Fruit fly (Drosophila melanogaster) whole organism, embryonic: ENCODE measurements around the gene Atat.

Experiments
- Awh ChIP-seq: fragments of 200-800 bp; sonication (Bioruptor generic); IDR thresholded peaks from 2 replicates; pipeline ENCODE4, ENCODE4 v1.3.6; 2022; ENCODE audit warnings: missing biosample characterization, missing genetic modification characterization
- BtbVII ChIP-seq: fragments of 200-800 bp; sonication (Bioruptor generic); optimal IDR thresholded peaks from 3 replicates; lab custom pipeline; 2017; ENCODE audit warnings: missing biosample characterization, mild to moderate bottlenecking, missing genetic modification characterization
- CG10274 ChIP-seq: fragments of 200-800 bp; sonication (Bioruptor generic); optimal IDR thresholded peaks from 3 replicates; lab custom pipeline; 2017; ENCODE audit warnings: missing biosample characterization, mild to moderate bottlenecking, missing genetic modification characterization
- CG11456 ChIP-seq: fragments of 200-800 bp; sonication (Bioruptor generic); IDR thresholded peaks from 3 replicates; pipeline ENCODE4 v1.3.6; 2022; ENCODE audit warnings: missing biosample characterization, missing genetic modification characterization
- CG11504 ChIP-seq: fragments of 200-800 bp; sonication (Bioruptor generic); optimal IDR thresholded peaks from 3 replicates; lab custom pipeline; 2019; ENCODE audit warnings: missing biosample characterization, mild to moderate bottlenecking, missing genetic modification characterization, moderate library complexity
- CG13296 ChIP-seq: fragments of 200-800 bp; sonication (Bioruptor generic); optimal IDR thresholded peaks from 3 replicates; lab custom pipeline; 2018; ENCODE audit warnings: missing biosample characterization, mild to moderate bottlenecking, missing genetic modification characterization
- CG13775 ChIP-seq: fragments of 200-800 bp; sonication (Bioruptor generic); optimal IDR thresholded peaks from 3 replicates; lab custom pipeline; 2017; ENCODE audit warnings: missing biosample characterization, mild to moderate bottlenecking, missing genetic modification characterization
- CG14014 ChIP-seq: fragments of 200-800 bp; sonication (Bioruptor generic); IDR thresholded peaks from 2 replicates; pipeline ENCODE4 v1.3.6; 2022; ENCODE audit warnings: missing biosample characterization, missing genetic modification characterization
- CG15269 ChIP-seq: fragments of 200-800 bp; sonication (Bioruptor generic); optimal IDR thresholded peaks from 2 replicates; lab custom pipeline; 2018; ENCODE audit warnings: missing biosample characterization, mild to moderate bottlenecking, missing genetic modification characterization, moderate library complexity
- CG15696 ChIP-seq: fragments of 200-800 bp; sonication (Bioruptor generic); optimal IDR thresholded peaks from 2 replicates; lab custom pipeline; 2019; ENCODE audit warnings: missing biosample characterization, mild to moderate bottlenecking, missing genetic modification characterization, moderate library complexity
- CG18599 ChIP-seq: fragments of 200-800 bp; sonication (Bioruptor generic); optimal IDR thresholded peaks from 3 replicates; lab custom pipeline; 2017; ENCODE audit warnings: missing biosample characterization, missing genetic modification characterization, mild to moderate bottlenecking, moderate library complexity, missing genetic modification reagents
- CG32532 ChIP-seq: fragments of 200-800 bp; sonication (Bioruptor generic); IDR thresholded peaks from 2 replicates; pipeline ENCODE4 v1.3.6; 2022; ENCODE audit warnings: missing biosample characterization, missing genetic modification characterization
- CG4424 ChIP-seq: fragments of 200-800 bp; sonication (Bioruptor generic); optimal IDR thresholded peaks from 3 replicates; lab custom pipeline; 2016; ENCODE audit warnings: missing biosample characterization, missing genetic modification characterization
- CG7372 ChIP-seq: fragments of 200-800 bp; sonication (Bioruptor generic); IDR thresholded peaks from 2 replicates; pipeline ENCODE4 v1.3.6; 2022; ENCODE audit warnings: missing biosample characterization, missing genetic modification characterization
- CG7839 ChIP-seq: fragments of 200-800 bp; sonication (Bioruptor generic); optimal IDR thresholded peaks from 3 replicates; lab custom pipeline; 2018; ENCODE audit warnings: missing biosample characterization, mild to moderate bottlenecking, missing genetic modification characterization, moderate library complexity
- CG9817 ChIP-seq: fragments of 200-800 bp; sonication (Bioruptor generic); optimal IDR thresholded peaks from 2 replicates; lab custom pipeline; 2018; ENCODE audit warnings: missing biosample characterization, mild to moderate bottlenecking, missing genetic modification characterization, moderate library complexity
- CG9876 ChIP-seq: fragments of 200-800 bp; sonication (Bioruptor generic); optimal IDR thresholded peaks from 2 replicates; lab custom pipeline; 2016; ENCODE audit warnings: missing biosample characterization, missing genetic modification characterization
- CG9932 ChIP-seq: fragments of 200-800 bp; sonication (Bioruptor generic); IDR thresholded peaks from 2 replicates; pipeline ENCODE4 v1.3.6; 2022; ENCODE audit warnings: missing biosample characterization, missing genetic modification characterization
- D ChIP-seq, 2 experiments: fragments of 200-800 bp in 1 of 2; fragments of >200 bp in 1 of 2; sonication (Bioruptor generic) in 1 of 2; optimal IDR thresholded peaks; 2 replicates in 1 of 2; 3 replicates in 1 of 2; lab custom pipeline; 2017; ENCODE audit warnings: mild to moderate bottlenecking in 1 of 2, missing biosample characterization in 1 of 2, missing genetic modification characterization in 1 of 2, missing genetic modification reagents in 1 of 2
- E2f1 ChIP-seq: fragments of 200-800 bp; sonication (Bioruptor generic); IDR thresholded peaks from 2 replicates; pipeline ENCODE4 v1.3.6; 2022; ENCODE audit warnings: missing biosample characterization, missing genetic modification characterization
- Fer1 ChIP-seq: fragments of 200-800 bp; sonication (Bioruptor generic); optimal IDR thresholded peaks from 2 replicates; lab custom pipeline; 2017; ENCODE audit warnings: missing biosample characterization, mild to moderate bottlenecking, missing genetic modification characterization
- Hey ChIP-seq: fragments of 200-800 bp; sonication (Bioruptor generic); optimal IDR thresholded peaks from 3 replicates; lab custom pipeline; 2018; ENCODE audit warnings: missing biosample characterization, mild to moderate bottlenecking, missing genetic modification characterization
- Hmr ChIP-seq: fragments of 200-800 bp; sonication (Bioruptor generic); optimal IDR thresholded peaks from 3 replicates; lab custom pipeline; 2017; ENCODE audit warnings: mild to moderate bottlenecking, missing biosample characterization, missing genetic modification reagents, missing genetic modification characterization
- Lpt ChIP-seq: fragments of >200 bp; optimal IDR thresholded peaks from 2 replicates; lab custom pipeline; 2018; ENCODE audit warnings: missing biosample characterization, missing genetic modification characterization
- Max ChIP-seq: fragments of 200-800 bp; sonication (Bioruptor generic); optimal IDR thresholded peaks from 2 replicates; lab custom pipeline; 2016; ENCODE audit warnings: missing biosample characterization, mild to moderate bottlenecking, missing genetic modification characterization
- Oli ChIP-seq: fragments of 200-800 bp; sonication (Bioruptor generic); optimal IDR thresholded peaks from 2 replicates; lab custom pipeline; 2018; ENCODE audit warnings: missing biosample characterization, mild to moderate bottlenecking, missing genetic modification characterization, moderate library complexity
- Rfx ChIP-seq: fragments of 200-800 bp; sonication (Bioruptor generic); IDR thresholded peaks from 2 replicates; pipeline ENCODE4 v1.3.6; 2022; ENCODE audit warnings: missing biosample characterization, missing genetic modification characterization
- Sox102F ChIP-seq: fragments of 200-800 bp; sonication (Bioruptor generic); optimal IDR thresholded peaks from 2 replicates; lab custom pipeline; 2018; ENCODE audit warnings: missing biosample characterization, mild to moderate bottlenecking, missing genetic modification characterization, moderate library complexity
- Xbp1 ChIP-seq: fragments of 200-800 bp; sonication (Bioruptor generic); optimal IDR thresholded peaks from 3 replicates; lab custom pipeline; 2016; ENCODE audit warnings: missing biosample characterization, mild to moderate bottlenecking, missing genetic modification characterization
- ab ChIP-seq: fragments of 200-800 bp; sonication (Bioruptor generic); optimal IDR thresholded peaks from 2 replicates; lab custom pipeline; 2016; ENCODE audit warnings: missing biosample characterization, missing genetic modification characterization
- ash1 ChIP-seq: fragments of 200-800 bp; sonication (Bioruptor generic); optimal IDR thresholded peaks from 2 replicates; lab custom pipeline; 2018; ENCODE audit warnings: missing biosample characterization, mild to moderate bottlenecking, missing genetic modification characterization
- cad ChIP-seq: fragments of >200 bp; optimal IDR thresholded peaks from 2 replicates; lab custom pipeline; 2017; ENCODE audit warnings: missing biosample characterization, missing genetic modification characterization
- cas ChIP-seq: fragments of 200-800 bp; sonication (Bioruptor generic); IDR thresholded peaks from 2 replicates; pipeline ENCODE4 v1.3.6; 2022; ENCODE audit warnings: missing biosample characterization, missing genetic modification characterization
- chm ChIP-seq: fragments of 200-800 bp; sonication (Bioruptor generic); IDR thresholded peaks from 2 replicates; pipeline ENCODE4 v1.3.6; 2022; ENCODE audit warnings: missing biosample characterization, missing genetic modification characterization
- dmrt99B ChIP-seq: fragments of 200-800 bp; sonication (Bioruptor generic); optimal IDR thresholded peaks from 2 replicates; lab custom pipeline; 2018; ENCODE audit warnings: missing biosample characterization, mild to moderate bottlenecking, missing genetic modification characterization, moderate library complexity
- eyg ChIP-seq: fragments of 200-800 bp; sonication (Bioruptor generic); optimal IDR thresholded peaks from 3 replicates; lab custom pipeline; 2016; ENCODE audit warnings: missing biosample characterization, missing genetic modification characterization
- fd102C ChIP-seq: fragments of 200-800 bp; sonication (Bioruptor generic); optimal IDR thresholded peaks from 2 replicates; lab custom pipeline; 2018; ENCODE audit warnings: missing biosample characterization, mild to moderate bottlenecking, missing genetic modification characterization, moderate library complexity
- gcm2 ChIP-seq: fragments of 200-800 bp; sonication (Bioruptor generic); optimal IDR thresholded peaks from 2 replicates; lab custom pipeline; 2016; ENCODE audit warnings: missing biosample characterization, missing genetic modification characterization
- grau ChIP-seq: fragments of 200-800 bp; optimal IDR thresholded peaks from 3 replicates; lab custom pipeline; 2019; ENCODE audit warnings: missing biosample characterization, mild to moderate bottlenecking, missing genetic modification characterization, moderate library complexity
- phol ChIP-seq: fragments of 200-800 bp; sonication (Bioruptor generic); optimal IDR thresholded peaks from 3 replicates; lab custom pipeline; 2018; ENCODE audit warnings: missing biosample characterization, mild to moderate bottlenecking, missing genetic modification characterization, moderate library complexity
- pnt ChIP-seq: fragments of 200-800 bp; sonication (Bioruptor generic); optimal IDR thresholded peaks from 3 replicates; lab custom pipeline; 2016; ENCODE audit warnings: missing biosample characterization, missing genetic modification characterization
- pzg ChIP-seq: fragments of 200-800 bp; sonication (Bioruptor generic); optimal IDR thresholded peaks from 3 replicates; lab custom pipeline; 2018; ENCODE audit warnings: missing biosample characterization, mild to moderate bottlenecking, missing genetic modification characterization, moderate library complexity
- row ChIP-seq: fragments of 200-800 bp; sonication (Bioruptor generic); IDR thresholded peaks from 3 replicates; pipeline ENCODE4 v1.3.6; 2022; ENCODE audit warnings: missing biosample characterization, missing genetic modification characterization
- scrt ChIP-seq: fragments of 200-800 bp; sonication (Bioruptor generic); optimal IDR thresholded peaks from 2 replicates; lab custom pipeline; 2018; ENCODE audit warnings: missing biosample characterization, mild to moderate bottlenecking, missing genetic modification characterization, moderate library complexity
- stc ChIP-seq: fragments of 200-800 bp; sonication (Bioruptor generic); IDR thresholded peaks from 2 replicates; pipeline ENCODE4 v1.3.6; 2022; ENCODE audit warnings: missing biosample characterization, missing genetic modification characterization
- sug ChIP-seq: fragments of 200-800 bp; optimal IDR thresholded peaks from 2 replicates; lab custom pipeline; 2019; ENCODE audit warnings: missing biosample characterization, mild to moderate bottlenecking, missing genetic modification characterization, moderate library complexity
- tio ChIP-seq: fragments of 200-800 bp; sonication (Bioruptor generic); optimal IDR thresholded peaks from 2 replicates; lab custom pipeline; 2017; ENCODE audit warnings: missing biosample characterization, missing genetic modification characterization, inconsistent platforms
- tup ChIP-seq: fragments of 200-800 bp; sonication (Bioruptor generic); optimal IDR thresholded peaks from 2 replicates; lab custom pipeline; 2016; ENCODE audit warnings: missing biosample characterization, mild to moderate bottlenecking, missing genetic modification characterization, moderate library complexity
- usp ChIP-seq: fragments of >200 bp; optimal IDR thresholded peaks from 2 replicates; lab custom pipeline; 2017; ENCODE audit warnings: missing biosample characterization, missing genetic modification characterization
- wor ChIP-seq: fragments of 200-800 bp; sonication (Bioruptor generic); IDR thresholded peaks from 2 replicates; pipeline ENCODE4 v1.3.6; 2022; ENCODE audit warnings: missing biosample characterization, missing genetic modification characterization

Gene Atat

dm6 chr3L:9424528-9424911 is 2.0 kb downstream of the Atat start (continued):
- peak; percentile 64 for TF ChIP-seq CG11504
- TF ChIP-seq Hmr (GFP tag; lab: Kevin White, UChicago), result peak; percentile 40
- TF ChIP-seq CG7372 (GFP tag; lab: Robert Waterston, UW), result 0 out of 2 replicates have a peak, but pooled peaks have one; percentile 12
- no peak for TF ChIP-seq CG9817 (tag; lab: Kevin White, UChicago)
- peak; percentile 34 for TF ChIP-seq BtbVII (GFP tag; lab: Kevin White, UChicago)
- TF ChIP-seq wor, result no peak
- TF ChIP-seq Oli (tag; lab: Kevin White, UChicago), result peak; percentile 2
- no peak for TF ChIP-seq tup (GFP tag; lab: Kevin White, UChicago)
- no peak for TF ChIP-seq pnt (GFP tag; lab: Kevin White, UChicago)
- peak; percentile 63; the same call in 2 of the 3 replicates for TF ChIP-seq row (GFP tag; lab: Robert Waterston, UW)
- TF ChIP-seq CG7839 (tag; lab: Kevin White, UChicago), result peak; percentile 36
- peak; percentile 70 for TF ChIP-seq CG15269
- no peak for TF ChIP-seq CG11456
- 0 out of 2 replicates have a peak, but pooled peaks have one; percentile 19 for TF ChIP-seq CG9932
- peak; percentile 43 for TF ChIP-seq Fer1 (GFP tag; lab: Kevin White, UChicago)
- 0 out of 2 replicates have a peak, but pooled peaks have one; percentile 11 for TF ChIP-seq stc (GFP tag; lab: Robert Waterston, UW)
- no peak for TF ChIP-seq Awh (GFP tag; lab: Robert Waterston, UW)
- TF ChIP-seq tio (GFP tag; lab: Kevin White, UChicago), result no peak
- no peak for TF ChIP-seq gcm2
- TF ChIP-seq eyg (GFP tag; lab: Kevin White, UChicago), result no peak
- TF ChIP-seq CG18599 (GFP tag; lab: Kevin White, UChicago), result peak; percentile 47
- peak; percentile 32 for TF ChIP-seq phol (tag; lab: Kevin White, UChicago)
- TF ChIP-seq D (optimal IDR thresholded peaks at IDR 0.05; lab: Kevin White, UChicago), result no peak
- no peak for TF ChIP-seq D (GFP tag; optimal IDR thresholded peaks at IDR 0.05; lab: Kevin White, UChicago)
- TF ChIP-seq E2f1, result no peak
- no peak for TF ChIP-seq usp (GFP tag; lab: Kevin White, UChicago)
- TF ChIP-seq grau (tag; lab: Kevin White, UChicago), result peak; percentile 63
- TF ChIP-seq ab, result no peak
- TF ChIP-seq cad (GFP tag; lab: Kevin White, UChicago), result no peak
- TF ChIP-seq CG32532, result peak; percentile 66; the same call in 1 of the 2 replicates
- no peak for TF ChIP-seq ash1
- no peak for TF ChIP-seq CG10274 (GFP tag; lab: Kevin White, UChicago)
- no peak for TF ChIP-seq Lpt (GFP tag; lab: Kevin White, UChicago)
- TF ChIP-seq Sox102F (GFP tag; lab: Kevin White, UChicago), result peak; percentile 26
- peak; percentile 20 for TF ChIP-seq CG13775
- peak; percentile 42 for TF ChIP-seq CG13296 (GFP tag; lab: Kevin White, UChicago)
- TF ChIP-seq pzg, result no peak
- peak; percentile 23 for TF ChIP-seq dmrt99B (tag; lab: Kevin White, UChicago)
- no peak for TF ChIP-seq Hey (tag; lab: Kevin White, UChicago)
- peak; percentile 17 for TF ChIP-seq CG4424 (GFP tag; lab: Kevin White, UChicago)
- peak; percentile 37; the same call in 1 of the 2 replicates for TF ChIP-seq CG14014 (GFP tag; lab: Robert Waterston, UW)
- TF ChIP-seq Rfx, result peak; percentile 50; the same call in 1 of the 2 replicates
- no peak for TF ChIP-seq CG9876 (GFP tag; lab: Kevin White, UChicago)
- TF ChIP-seq scrt, result peak; percentile 23
- TF ChIP-seq Max (GFP tag; lab: Kevin White, UChicago), result peak; percentile 4
- no peak for TF ChIP-seq chm (GFP tag; lab: Robert Waterston, UW)
- TF ChIP-seq cas (GFP tag; lab: Robert Waterston, UW), result no peak
- no peak for TF ChIP-seq sug (tag; lab: Kevin White, UChicago)
- TF ChIP-seq Xbp1 (GFP tag; lab: Kevin White, UChicago), result peak; percentile 16
- TF ChIP-seq CG15696 (tag; lab: Kevin White, UChicago), result no peak
- TF ChIP-seq fd102C, result no peak
